Fruit fly (Drosophila melanogaster): ENCODE results near the gene Tsp26A.

Gene Tsp26A

DNA sequence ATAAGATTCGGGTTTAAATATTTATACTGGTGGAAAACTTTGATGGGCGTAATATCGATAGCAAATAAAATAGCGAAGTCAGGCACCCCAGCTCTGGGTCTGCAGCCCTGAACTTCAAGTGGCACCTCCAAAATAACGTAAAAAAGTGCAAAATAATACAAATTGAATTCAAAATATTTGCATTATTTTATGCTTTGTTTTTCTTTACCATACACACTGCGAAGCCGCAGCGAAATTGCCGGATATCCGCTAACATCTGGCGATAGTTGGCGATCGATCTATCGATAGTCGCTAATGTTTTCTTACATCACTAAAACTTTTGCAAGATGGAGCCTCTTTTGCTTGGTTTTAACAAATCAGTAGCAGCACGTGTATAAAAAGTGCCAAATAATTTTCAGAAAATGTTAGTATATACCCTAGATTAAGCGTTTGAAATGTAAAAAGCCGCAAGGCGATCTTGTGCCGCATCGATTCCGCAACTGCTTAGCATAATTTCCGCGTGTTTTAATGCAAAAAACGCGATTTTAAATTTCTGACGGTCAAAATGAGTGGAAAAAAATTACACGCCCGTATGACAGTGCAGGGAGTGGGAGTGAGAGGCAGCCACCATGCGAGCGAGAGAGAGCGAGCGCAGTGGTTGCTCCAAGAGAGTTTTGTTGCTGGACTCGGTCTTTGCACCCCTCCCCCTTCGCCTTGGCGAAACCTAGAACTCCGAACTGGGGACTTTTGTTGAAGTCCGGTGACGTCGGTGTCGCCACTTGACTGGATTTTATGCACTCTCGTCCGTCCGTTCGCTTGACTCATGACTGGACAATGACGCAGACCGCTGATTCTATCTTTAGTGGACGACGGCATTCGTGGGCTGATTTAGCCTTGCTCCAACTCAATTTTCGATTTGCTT, 18.3 kb upstream of the Tsp26A start, which contains the start of gene eIF4A (continued):
- no peak for TF ChIP-seq CG14014 (GFP tag; IDR thresholded peaks at IDR 0.05)
- no peak for TF ChIP-seq HLH3B (GFP tag; IDR thresholded peaks at IDR 0.05)
- peak; percentile 15 for TF ChIP-seq CG10147 (GFP tag; optimal IDR thresholded peaks at IDR 0.05)
- no peak for TF ChIP-seq Hr3 (GFP tag; optimal IDR thresholded peaks at IDR 0.05)
- TF ChIP-seq fd96Cb (tag; optimal IDR thresholded peaks at IDR 0.05), result no peak
- peak; percentile 41 for TF ChIP-seq PHDP (tag; optimal IDR thresholded peaks at IDR 0.05)
- no peak for TF ChIP-seq z (GFP tag; IDR thresholded peaks at IDR 0.05)
- TF ChIP-seq CG34376 (GFP tag; optimal IDR thresholded peaks at IDR 0.05), result no peak
- TF ChIP-seq CG6765 (GFP tag; optimal IDR thresholded peaks at IDR 0.05), result no peak
- no peak for TF ChIP-seq hb (GFP tag; IDR thresholded peaks at IDR 0.05; ENCODE audit: partially characterized antibody)
- peak; percentile 50 for TF ChIP-seq Max (GFP tag; optimal IDR thresholded peaks at IDR 0.05)
- no peak for TF ChIP-seq CG34422 (GFP tag; IDR thresholded peaks at IDR 0.05)
- TF ChIP-seq Atf6 (GFP tag; IDR thresholded peaks at IDR 0.05), result no peak
- TF ChIP-seq chinmo (GFP tag; IDR thresholded peaks at IDR 0.05; ENCODE audit: partially characterized antibody), result no peak
- no peak for TF ChIP-seq Optix (GFP tag; IDR thresholded peaks at IDR 0.05)
- no peak for TF ChIP-seq CG1792 (GFP tag; optimal IDR thresholded peaks at IDR 0.05)
- TF ChIP-seq bigmax (GFP tag; optimal IDR thresholded peaks at IDR 0.05), result peak; percentile 40
- TF ChIP-seq CG18011 (GFP tag; optimal IDR thresholded peaks at IDR 0.05), result no peak
- TF ChIP-seq Deaf1 (tag; optimal IDR thresholded peaks at IDR 0.05), result no peak
- TF ChIP-seq CG16779 (GFP tag; IDR thresholded peaks at IDR 0.05), result no peak
- no peak for TF ChIP-seq H15 (GFP tag; IDR thresholded peaks at IDR 0.05)
- TF ChIP-seq sc (optimal IDR thresholded peaks at IDR 0.05), result no peak
- TF ChIP-seq sc (GFP tag; optimal IDR thresholded peaks at IDR 0.05), result no peak
- TF ChIP-seq Aef1 (GFP tag; IDR thresholded peaks at IDR 0.05), result no peak
- no peak for TF ChIP-seq jigr1 (GFP tag; IDR thresholded peaks at IDR 0.05)
- TF ChIP-seq Ssrp (tag; optimal IDR thresholded peaks at IDR 0.05), result peak; percentile 12
- no peak for TF ChIP-seq CG15073 (GFP tag; optimal IDR thresholded peaks at IDR 0.05)
- no peak for TF ChIP-seq dan (GFP tag; IDR thresholded peaks at IDR 0.05)
- TF ChIP-seq Nf-YA (GFP tag; IDR thresholded peaks at IDR 0.05), result no peak
- TF ChIP-seq bowl (GFP tag; IDR thresholded peaks at IDR 0.05), result no peak
- no peak for TF ChIP-seq run (tag; optimal IDR thresholded peaks at IDR 0.05)
- TF ChIP-seq CG8924 (tag; optimal IDR thresholded peaks at IDR 0.05), result peak; percentile 27
- no peak for TF ChIP-seq Dad (GFP tag; optimal IDR thresholded peaks at IDR 0.05)
- TF ChIP-seq HHEX (GFP tag; optimal IDR thresholded peaks at IDR 0.05), result no peak
- TF ChIP-seq Usf (GFP tag; optimal IDR thresholded peaks at IDR 0.05), result no peak
- peak; percentile 32 for TF ChIP-seq CG2875 (GFP tag; optimal IDR thresholded peaks at IDR 0.05)
- no peak for TF ChIP-seq gt (GFP tag; IDR thresholded peaks at IDR 0.05)
- TF ChIP-seq NC2β (GFP tag; optimal IDR thresholded peaks at IDR 0.05), result peak; percentile 49
- TF ChIP-seq grau (tag; optimal IDR thresholded peaks at IDR 0.05), result no peak
- no peak for TF ChIP-seq CG12744 (GFP tag; optimal IDR thresholded peaks at IDR 0.05)
- no peak for TF ChIP-seq corto (GFP tag; optimal IDR thresholded peaks at IDR 0.05)
- TF ChIP-seq Six4 (GFP tag; optimal IDR thresholded peaks at IDR 0.05), result no peak
- TF ChIP-seq Ptx1 (GFP tag; IDR thresholded peaks at IDR 0.05), result no peak
- no peak for TF ChIP-seq da (GFP tag; optimal IDR thresholded peaks at IDR 0.05)
- TF ChIP-seq CG1602 (GFP tag; optimal IDR thresholded peaks at IDR 0.05), result no peak
- TF ChIP-seq CG31224 (GFP tag; IDR thresholded peaks at IDR 0.05), result no peak
- TF ChIP-seq Hsf (GFP tag; optimal IDR thresholded peaks at IDR 0.05), result no peak
- no peak for TF ChIP-seq nau (GFP tag; optimal IDR thresholded peaks at IDR 0.05)
- peak; percentile 95 for TF ChIP-seq Sry-δ (GFP tag; optimal IDR thresholded peaks at IDR 0.05)
- TF ChIP-seq Tbp (GFP tag; optimal IDR thresholded peaks at IDR 0.05), result no peak
- no peak for TF ChIP-seq Nf-YC (tag; optimal IDR thresholded peaks at IDR 0.05)
